Worm (Caenorhabditis elegans) whole organism, L3 larva: Measurements from ENCODE around the gene K01A2.5.

ENCODE experiments used
- ceh-28 ChIP-seq: fragments of 150-350 bp; optimal IDR thresholded peaks from 2 replicates; lab custom pipeline; 2014; ENCODE audit warnings: missing biosample characterization, missing genetic modification reagents, missing genetic modification characterization
- nhr-23 ChIP-seq: fragments of 150-350 bp; optimal IDR thresholded peaks from 2 replicates; lab custom pipeline; 2014; ENCODE audit warnings: missing biosample characterization, missing genetic modification reagents, missing genetic modification characterization
- unc-39 ChIP-seq: sonication (generic microtip); optimal IDR thresholded peaks from 4 replicates; lab custom pipeline; 2017; ENCODE audit warnings: missing biosample characterization, missing genetic modification characterization

ce11 chrII:296911-297440 lies 4.1 kb upstream of the K01A2.5 start, which contains the start of the genes clec-117 and B0432.1:
- TF ChIP-seq unc-39 (tag; lab: Kevin White, UChicago) (no peak), ceh-28 (no peak), nhr-23 (no peak)
